Fruit fly (Drosophila melanogaster): Measurements from ENCODE around the gene chinmo.

The chinmo gene

DNA sequence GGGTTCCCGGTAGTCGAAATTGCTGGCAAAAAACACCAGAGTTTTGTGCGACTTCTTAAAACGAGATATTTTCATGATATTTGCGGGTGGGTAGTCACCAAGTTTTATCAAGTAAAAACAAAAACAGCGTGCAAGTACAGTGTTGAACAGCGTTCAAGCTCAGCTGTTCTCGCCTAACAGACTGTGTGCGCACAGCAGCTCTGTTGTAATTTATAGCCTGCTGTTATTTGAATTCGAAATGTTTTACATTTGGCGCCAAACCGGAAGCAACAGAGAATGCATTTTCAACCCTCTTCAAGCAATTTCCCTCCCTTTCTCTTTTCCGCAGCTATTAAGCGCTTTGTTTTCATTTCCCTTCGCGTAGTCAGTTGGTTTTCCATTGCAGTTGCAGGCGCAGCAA is 81.1 kb downstream of the chinmo start, which contains the start of the genes CG17652 and CG17646:
Gene CG17652, minus strand, starts transcription at position 168 of the 400 bp plus-strand sequence.
Gene CG17646, plus strand, starts transcription at position 336 of the 400 bp plus-strand sequence.
- TF ChIP-seq Crg-1 (GFP tag; optimal IDR thresholded peaks at IDR 0.05) = peak; percentile 69
- TF ChIP-seq kay (GFP tag; ENCODE audit: borderline replicate concordance) = no peak
- no peak for TF ChIP-seq CG7045 (GFP tag; optimal IDR thresholded peaks at IDR 0.05)
- peak; percentile 17 for TF ChIP-seq pad (GFP tag; optimal IDR thresholded peaks at IDR 0.05)
- TF ChIP-seq toe (GFP tag; optimal IDR thresholded peaks at IDR 0.05) = no peak
- no peak for TF ChIP-seq ovo (GFP tag; optimal IDR thresholded peaks at IDR 0.05)
- peak; percentile 49 for TF ChIP-seq CG7101 (tag; optimal IDR thresholded peaks at IDR 0.05)
- no peak for TF ChIP-seq CG1620 (GFP tag; optimal IDR thresholded peaks at IDR 0.05)
- no peak for TF ChIP-seq Clk (GFP tag; optimal IDR thresholded peaks at IDR 0.05)
- peak; percentile 48 for TF ChIP-seq CG14711 (tag; optimal IDR thresholded peaks at IDR 0.05)
- no peak for TF ChIP-seq Hr96 (GFP tag; optimal IDR thresholded peaks at IDR 0.05)
- peak; percentile 68 for TF ChIP-seq CG33017 (tag; optimal IDR thresholded peaks at IDR 0.05)
- no peak for TF ChIP-seq CG5204 (GFP tag; optimal IDR thresholded peaks at IDR 0.05)
- no peak for TF ChIP-seq cnc (optimal IDR thresholded peaks at IDR 0.05)
- no peak for TF ChIP-seq bab1 (GFP tag; optimal IDR thresholded peaks at IDR 0.05)
- peak; percentile 80 for TF ChIP-seq Mnt (GFP tag; optimal IDR thresholded peaks at IDR 0.05)
- no peak for TF ChIP-seq tj (GFP tag; optimal IDR thresholded peaks at IDR 0.05)
- TF ChIP-seq cic (GFP tag; optimal IDR thresholded peaks at IDR 0.05) = peak; percentile 18
- TF ChIP-seq CG12768 (GFP tag; optimal IDR thresholded peaks at IDR 0.05) = no peak

DNA sequence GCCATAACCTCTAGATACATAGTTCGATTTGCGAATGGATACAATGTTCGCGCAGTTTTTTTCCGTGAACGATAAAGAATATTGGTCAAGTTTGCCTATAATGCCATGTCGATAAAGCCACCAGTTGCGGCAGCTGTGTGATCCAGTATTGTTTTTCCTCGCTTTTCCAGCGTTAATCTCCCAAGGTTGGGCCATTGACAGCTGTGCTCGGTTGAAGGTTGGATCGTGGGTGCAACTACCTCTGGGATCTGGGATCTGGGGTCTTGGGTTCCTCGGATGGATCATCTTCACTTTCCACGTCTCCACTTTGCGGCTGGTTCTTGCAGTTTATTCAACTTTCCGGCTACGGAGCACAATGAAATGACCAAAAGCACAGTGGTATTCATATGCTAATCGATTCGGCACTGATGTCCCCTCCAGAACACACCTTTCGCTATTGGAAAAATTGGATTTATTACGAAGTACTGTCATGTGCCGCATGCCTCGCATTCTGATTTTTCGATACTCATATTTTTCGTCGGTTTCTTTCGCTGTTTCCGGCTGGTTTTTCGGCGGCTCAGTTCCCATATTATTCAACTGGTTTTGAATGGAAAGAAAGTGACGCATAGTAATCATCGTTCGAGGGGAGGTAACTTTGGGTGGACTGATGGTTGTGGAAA is 82.2 kb downstream of the chinmo start:
- TF ChIP-seq CG33017 (tag; optimal IDR thresholded peaks at IDR 0.05) = no peak
- no peak for TF ChIP-seq ovo (GFP tag; optimal IDR thresholded peaks at IDR 0.05)
- no peak for TF ChIP-seq Clk (GFP tag; optimal IDR thresholded peaks at IDR 0.05)
- TF ChIP-seq tj (GFP tag; optimal IDR thresholded peaks at IDR 0.05) = no peak
- TF ChIP-seq Hr96 (GFP tag; optimal IDR thresholded peaks at IDR 0.05) = no peak
- TF ChIP-seq CG14711 (tag; optimal IDR thresholded peaks at IDR 0.05) = no peak
- TF ChIP-seq CG7045 (GFP tag; optimal IDR thresholded peaks at IDR 0.05) = no peak
- TF ChIP-seq CG5204 (GFP tag; optimal IDR thresholded peaks at IDR 0.05) = no peak
- TF ChIP-seq CG1620 (GFP tag; optimal IDR thresholded peaks at IDR 0.05) = no peak
- TF ChIP-seq cnc (optimal IDR thresholded peaks at IDR 0.05) = no peak
- no peak for TF ChIP-seq CG7101 (tag; optimal IDR thresholded peaks at IDR 0.05)

DNA sequence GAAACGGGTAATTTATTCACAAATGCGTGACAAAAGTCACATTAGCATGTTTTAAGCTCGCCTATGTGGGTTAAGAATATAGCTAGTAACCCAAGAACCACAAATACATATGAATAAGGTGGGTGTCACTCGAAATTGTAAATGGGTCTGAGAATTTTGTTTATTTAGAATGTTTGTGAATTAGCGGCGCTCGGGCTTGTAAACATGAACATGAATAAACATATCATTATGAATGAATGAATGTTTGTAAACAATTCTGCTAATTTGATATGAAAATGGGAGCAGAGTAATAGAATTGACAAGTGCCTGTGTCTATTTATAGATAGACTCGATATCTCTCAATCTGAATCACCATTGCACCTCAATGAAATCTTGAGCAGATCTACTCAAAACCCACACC is 84.1 kb downstream of the chinmo start:
- TF ChIP-seq toe (GFP tag; optimal IDR thresholded peaks at IDR 0.05) = no peak
- no peak for TF ChIP-seq CG12768 (GFP tag; optimal IDR thresholded peaks at IDR 0.05)
- no peak for TF ChIP-seq CG33017 (tag; optimal IDR thresholded peaks at IDR 0.05)

DNA sequence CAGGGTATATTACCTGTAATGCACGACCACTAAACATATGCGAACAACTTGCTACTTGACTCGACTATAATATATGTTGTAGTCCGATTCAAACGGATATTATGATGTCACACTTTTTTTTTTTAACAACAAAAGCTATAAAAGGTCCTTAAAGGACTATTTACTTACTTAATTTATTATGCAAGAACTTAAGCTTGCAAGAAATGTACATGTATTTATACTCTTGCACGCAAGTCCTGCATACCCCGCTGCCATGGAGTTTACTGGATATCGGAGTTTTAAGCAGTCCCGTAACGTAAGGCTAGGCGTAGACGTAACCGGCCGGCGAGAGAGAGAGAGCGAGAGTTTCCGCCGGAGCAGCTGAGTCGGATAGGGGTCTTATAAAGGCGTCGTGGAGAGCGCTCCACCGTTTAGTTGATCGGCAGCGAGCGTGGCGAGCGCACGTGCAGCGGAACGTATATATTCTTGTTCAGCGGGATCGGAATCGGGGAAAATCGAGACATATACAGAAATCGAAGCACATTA is 86.1 kb downstream of the chinmo start:
- TF ChIP-seq CG5204 (GFP tag; optimal IDR thresholded peaks at IDR 0.05) = peak; percentile 21
- no peak for TF ChIP-seq kay (GFP tag; ENCODE audit: borderline replicate concordance)
- TF ChIP-seq ovo (GFP tag; optimal IDR thresholded peaks at IDR 0.05) = no peak
- TF ChIP-seq CG12768 (GFP tag; optimal IDR thresholded peaks at IDR 0.05) = no peak
- peak; percentile 67 for TF ChIP-seq CG14711 (tag; optimal IDR thresholded peaks at IDR 0.05)
- peak; percentile 71 for TF ChIP-seq bab1 (GFP tag; optimal IDR thresholded peaks at IDR 0.05)
- TF ChIP-seq toe (GFP tag; optimal IDR thresholded peaks at IDR 0.05) = no peak
- no peak for TF ChIP-seq cnc (optimal IDR thresholded peaks at IDR 0.05)
- peak; percentile 57 for TF ChIP-seq pad (GFP tag; optimal IDR thresholded peaks at IDR 0.05)
- peak; percentile 35 for TF ChIP-seq tj (GFP tag; optimal IDR thresholded peaks at IDR 0.05)
- no peak for TF ChIP-seq CG11617 (GFP tag; optimal IDR thresholded peaks at IDR 0.05)
- TF ChIP-seq CG33017 (tag; optimal IDR thresholded peaks at IDR 0.05) = peak; percentile 10
- TF ChIP-seq Hr96 (GFP tag; optimal IDR thresholded peaks at IDR 0.05) = peak; percentile 26
- peak; percentile 50 for TF ChIP-seq CG7101 (tag; optimal IDR thresholded peaks at IDR 0.05)
- TF ChIP-seq Mnt (GFP tag; optimal IDR thresholded peaks at IDR 0.05) = peak; percentile 70
- no peak for TF ChIP-seq Clk (GFP tag; optimal IDR thresholded peaks at IDR 0.05)

DNA sequence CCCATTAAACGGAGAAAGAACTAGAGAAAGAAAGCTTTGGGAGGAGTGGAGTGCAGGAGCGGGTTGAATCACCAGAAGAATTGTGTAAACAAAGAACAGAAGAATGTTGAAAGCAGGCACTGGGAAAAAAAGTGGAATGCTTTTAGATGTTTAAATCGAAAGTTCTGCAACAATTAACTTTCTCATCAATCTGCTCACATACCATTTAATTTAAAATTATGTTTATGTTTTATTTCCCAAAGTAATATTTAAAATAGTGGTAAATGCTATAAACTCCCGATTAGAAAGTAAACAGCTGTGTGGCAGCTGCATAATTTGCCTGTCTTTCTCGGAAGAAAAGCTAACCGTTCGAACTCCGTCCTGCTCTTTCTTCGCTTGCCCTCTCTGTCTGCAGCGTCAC is 87.0 kb downstream of the chinmo start:
- no peak for TF ChIP-seq Hr96 (GFP tag; optimal IDR thresholded peaks at IDR 0.05)
- TF ChIP-seq Crg-1 (GFP tag; optimal IDR thresholded peaks at IDR 0.05) = no peak
- no peak for TF ChIP-seq pad (GFP tag; optimal IDR thresholded peaks at IDR 0.05)
- TF ChIP-seq Clk (GFP tag; optimal IDR thresholded peaks at IDR 0.05) = no peak
- TF ChIP-seq bab1 (GFP tag; optimal IDR thresholded peaks at IDR 0.05) = no peak
- no peak for TF ChIP-seq CG14711 (tag; optimal IDR thresholded peaks at IDR 0.05)
- no peak for TF ChIP-seq CG12768 (GFP tag; optimal IDR thresholded peaks at IDR 0.05)
- no peak for TF ChIP-seq tj (GFP tag; optimal IDR thresholded peaks at IDR 0.05)
- no peak for TF ChIP-seq kay (GFP tag; ENCODE audit: borderline replicate concordance)
- no peak for TF ChIP-seq CG7101 (tag; optimal IDR thresholded peaks at IDR 0.05)

DNA sequence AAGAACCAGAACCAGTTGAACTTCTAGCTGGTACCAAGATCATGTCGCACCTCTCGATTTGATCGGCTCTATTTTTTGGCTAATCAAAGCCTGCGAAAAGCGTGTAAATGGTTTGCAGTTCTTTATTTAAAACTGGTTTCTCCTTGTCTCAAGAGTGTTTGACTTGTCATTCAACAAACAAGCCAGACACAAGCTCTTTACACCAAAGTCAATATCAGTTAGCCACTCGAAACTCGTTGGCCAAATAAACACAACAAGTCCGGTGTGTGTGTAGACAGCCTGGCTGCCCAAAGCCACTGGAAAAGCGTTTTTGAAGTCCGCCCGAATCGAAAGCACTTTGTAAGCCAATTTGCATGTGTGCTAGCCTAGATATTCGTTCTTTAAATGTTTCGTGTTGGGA is 89.0 kb downstream of the chinmo start:
- TF ChIP-seq bab1 (GFP tag; optimal IDR thresholded peaks at IDR 0.05) (no peak), cic (GFP tag; optimal IDR thresholded peaks at IDR 0.05) (no peak), CG12768 (GFP tag; optimal IDR thresholded peaks at IDR 0.05) (no peak), CG33017 (tag; optimal IDR thresholded peaks at IDR 0.05) (no peak), tj (GFP tag; optimal IDR thresholded peaks at IDR 0.05) (no peak), kay (GFP tag; ENCODE audit: borderline replicate concordance) (no peak), CG7045 (GFP tag; optimal IDR thresholded peaks at IDR 0.05) (no peak), pad (GFP tag; optimal IDR thresholded peaks at IDR 0.05) (no peak), CG14711 (tag; optimal IDR thresholded peaks at IDR 0.05) (no peak)
